Worm (Caenorhabditis elegans) whole organism, mixed stage, embryonic: Measurements from ENCODE around the gene col-172.

Experiments
- bed-3 ChIP-seq: fragments of 200-800 bp; sonication (Bioruptor generic); optimal IDR thresholded peaks from 3 replicates; lab custom pipeline; 2018; ENCODE audit warnings: mild to moderate bottlenecking, missing genetic modification characterization, moderate library complexity, missing compliant biosample characterization
- blmp-1 ChIP-seq: fragments of 150-350 bp; optimal IDR thresholded peaks from 2 replicates; lab custom pipeline; 2014; ENCODE audit warnings: missing biosample characterization, missing genetic modification characterization
- ceh-39 ChIP-seq: fragments of 150-350 bp; optimal IDR thresholded peaks from 2 replicates; lab custom pipeline; 2014; ENCODE audit warnings: missing biosample characterization, missing genetic modification characterization
- ceh-43 ChIP-seq: fragments of 200-800 bp; sonication (Bioruptor generic); optimal IDR thresholded peaks from 2 replicates; lab custom pipeline; 2018; ENCODE audit warnings: mild to moderate bottlenecking, missing genetic modification characterization, moderate library complexity, missing compliant biosample characterization
- ceh-83 ChIP-seq: fragments of 200-800 bp; sonication (Bioruptor generic); optimal IDR thresholded peaks from 2 replicates; lab custom pipeline; 2018; ENCODE audit warnings: mild to moderate bottlenecking, missing genetic modification characterization, missing compliant biosample characterization
- ces-1 ChIP-seq: fragments of 150-350 bp; optimal IDR thresholded peaks from 2 replicates; lab custom pipeline; 2014; ENCODE audit warnings: missing biosample characterization, missing genetic modification reagents, missing genetic modification characterization
- drap-1 ChIP-seq: fragments of 200-800 bp; sonication (Bioruptor generic); optimal IDR thresholded peaks from 3 replicates; lab custom pipeline; 2018; ENCODE audit warnings: mild to moderate bottlenecking, missing genetic modification characterization, missing compliant biosample characterization
- elt-1 ChIP-seq: sonication (generic microtip); optimal IDR thresholded peaks from 2 replicates; lab custom pipeline; 2017; ENCODE audit warnings: missing genetic modification characterization, mild to moderate bottlenecking, missing compliant biosample characterization, antibody characterized with exemption, moderate library complexity, borderline replicate concordance; ENCODE audit not compliant: insufficient read depth
- elt-3 ChIP-seq: fragments of 150-350 bp; optimal IDR thresholded peaks from 2 replicates; lab custom pipeline; 2014; ENCODE audit warnings: missing biosample characterization, missing genetic modification characterization
- flh-1 ChIP-seq: fragments of 200-800 bp; sonication (Bioruptor generic); optimal IDR thresholded peaks from 2 replicates; lab custom pipeline; 2018; ENCODE audit warnings: mild to moderate bottlenecking, missing genetic modification characterization, moderate library complexity, missing compliant biosample characterization
- ham-2 ChIP-seq: fragments of 200-800 bp; sonication (Bioruptor generic); optimal IDR thresholded peaks from 2 replicates; lab custom pipeline; 2018; ENCODE audit warnings: mild to moderate bottlenecking, missing genetic modification characterization, missing compliant biosample characterization
- hlh-1 ChIP-seq: fragments of 150-350 bp; optimal IDR thresholded peaks from 2 replicates; lab custom pipeline; 2014; ENCODE audit warnings: missing biosample characterization, missing genetic modification reagents, missing genetic modification characterization
- lin-13 ChIP-seq: fragments of 150-350 bp; optimal IDR thresholded peaks from 2 replicates; lab custom pipeline; 2014; ENCODE audit warnings: missing biosample characterization, missing genetic modification characterization
- lin-32 ChIP-seq: fragments of 200-800 bp; sonication (Bioruptor generic); optimal IDR thresholded peaks from 2 replicates; lab custom pipeline; 2018; ENCODE audit warnings: mild to moderate bottlenecking, missing genetic modification characterization, missing compliant biosample characterization
- lsy-2 ChIP-seq: fragments of 150-350 bp; optimal IDR thresholded peaks from 2 replicates; lab custom pipeline; 2014; ENCODE audit warnings: missing biosample characterization, missing genetic modification characterization
- mep-1 ChIP-seq: fragments of 150-350 bp; optimal IDR thresholded peaks from 2 replicates; lab custom pipeline; 2017; ENCODE audit warnings: missing biosample characterization, missing genetic modification reagents, missing genetic modification characterization, inconsistent platforms
- mls-2 ChIP-seq: sonication (generic microtip); optimal IDR thresholded peaks from 2 replicates; lab custom pipeline; 2016; ENCODE audit warnings: mild to moderate bottlenecking, missing genetic modification characterization, moderate library complexity, missing compliant biosample characterization
- nhr-12 ChIP-seq: fragments of 150-350 bp; optimal IDR thresholded peaks from 2 replicates; lab custom pipeline; 2014; ENCODE audit warnings: missing biosample characterization, missing genetic modification characterization
- nhr-2 ChIP-seq: fragments of 150-350 bp; optimal IDR thresholded peaks from 2 replicates; lab custom pipeline; 2014; ENCODE audit warnings: missing biosample characterization, missing genetic modification characterization
- nhr-237 ChIP-seq: fragments of 150-350 bp; optimal IDR thresholded peaks from 2 replicates; lab custom pipeline; 2014; ENCODE audit warnings: missing biosample characterization, missing genetic modification characterization
- nhr-28 ChIP-seq: fragments of 150-350 bp; optimal IDR thresholded peaks from 2 replicates; lab custom pipeline; 2014; ENCODE audit warnings: missing biosample characterization, missing genetic modification characterization
- nhr-76 ChIP-seq: sonication (generic microtip); optimal IDR thresholded peaks from 2 replicates; lab custom pipeline; 2017; ENCODE audit warnings: missing biosample characterization, missing genetic modification characterization
- pha-4 ChIP-seq: fragments of 150-350 bp; optimal IDR thresholded peaks from 2 replicates; lab custom pipeline; 2018; ENCODE audit warnings: missing biosample characterization, missing genetic modification reagents, missing genetic modification characterization
- sem-2 ChIP-seq: fragments of 200-800 bp; sonication (Bioruptor generic); optimal IDR thresholded peaks from 2 replicates; lab custom pipeline; 2018; ENCODE audit warnings: mild to moderate bottlenecking, missing genetic modification characterization, missing compliant biosample characterization
- snpc-4 ChIP-seq: fragments of 150-350 bp; optimal IDR thresholded peaks from 2 replicates; lab custom pipeline; 2014; ENCODE audit warnings: missing biosample characterization, missing genetic modification characterization
- tbx-8 ChIP-seq: fragments of 200-800 bp; sonication (Bioruptor generic); optimal IDR thresholded peaks from 2 replicates; lab custom pipeline; 2018; ENCODE audit warnings: mild to moderate bottlenecking, missing genetic modification characterization, moderate library complexity, missing compliant biosample characterization
- unc-120 ChIP-seq: sonication (generic microtip); optimal IDR thresholded peaks from 2 replicates; lab custom pipeline; 2017; ENCODE audit warnings: missing genetic modification characterization, missing compliant biosample characterization; ENCODE audit not compliant: poor library complexity, severe bottlenecking
- unc-39 ChIP-seq: fragments of 150-350 bp; optimal IDR thresholded peaks from 2 replicates; lab custom pipeline; 2014; ENCODE audit warnings: missing biosample characterization, missing genetic modification characterization
- unc-62 ChIP-seq: fragments of 150-350 bp; optimal IDR thresholded peaks from 2 replicates; lab custom pipeline; 2014; ENCODE audit warnings: missing biosample characterization, missing genetic modification reagents, missing genetic modification characterization
- zip-8 ChIP-seq: fragments of 150-350 bp; optimal IDR thresholded peaks from 2 replicates; lab custom pipeline; 2014; ENCODE audit warnings: missing biosample characterization, missing genetic modification characterization

Gene col-172

DNA sequence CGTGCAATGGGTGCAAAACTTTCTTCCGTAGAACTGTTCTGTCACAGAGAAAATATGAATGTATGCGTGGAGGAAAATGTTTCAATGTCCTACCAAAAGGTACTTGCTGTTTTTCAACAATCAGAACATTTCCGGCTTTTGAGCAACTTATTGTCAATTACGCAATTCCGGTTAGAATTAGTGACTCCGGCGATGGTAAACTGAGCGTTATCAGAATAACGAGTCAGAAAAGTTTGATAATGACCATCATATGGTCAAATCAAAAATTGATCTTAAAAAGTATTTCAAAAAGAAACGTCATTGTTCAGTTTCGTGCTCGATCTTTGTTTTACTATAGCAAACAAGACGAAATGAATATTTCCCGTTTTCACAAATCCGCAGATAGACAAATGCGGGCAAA is 15.8 kb upstream of the col-172 start:
- TF ChIP-seq tbx-8 (GFP tag; lab: Kevin White, UChicago) = no peak
- no peak for TF ChIP-seq ham-2 (GFP tag; lab: Kevin White, UChicago)
- no peak for TF ChIP-seq nhr-2 (tag; lab: Kevin White, UChicago)
- TF ChIP-seq ces-1 = no peak
- no peak for TF ChIP-seq pha-4
- no peak for TF ChIP-seq lin-32
- no peak for TF ChIP-seq lsy-2 (tag; lab: Kevin White, UChicago)
- TF ChIP-seq mls-2 = no peak
- no peak for TF ChIP-seq zip-8
- no peak for TF ChIP-seq sem-2
- no peak for TF ChIP-seq drap-1 (GFP tag; lab: Kevin White, UChicago)
- TF ChIP-seq bed-3 (GFP tag; lab: Kevin White, UChicago) = no peak

DNA sequence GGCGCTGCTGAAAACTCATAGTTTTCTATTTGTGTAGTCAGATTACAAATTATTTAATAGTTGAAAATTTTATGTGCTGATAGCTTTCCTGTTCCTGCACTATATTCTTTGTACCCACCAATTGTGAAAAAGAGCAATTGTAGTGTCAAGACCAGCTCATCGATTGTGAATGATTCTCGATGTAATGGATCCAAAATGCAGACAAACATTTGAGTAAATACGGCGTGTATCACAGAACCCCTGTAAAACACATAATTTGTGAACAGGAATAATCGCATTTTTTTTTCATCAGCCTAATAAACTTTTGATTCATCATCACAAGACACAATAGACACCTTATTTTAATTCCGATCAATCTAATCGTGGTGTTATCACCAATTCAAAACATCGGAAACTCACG is 10.4 kb upstream of the col-172 start:
- TF ChIP-seq lin-13 (tag; lab: Kevin White, UChicago) = no peak
- TF ChIP-seq ham-2 (GFP tag; lab: Kevin White, UChicago) = no peak
- no peak for TF ChIP-seq ceh-39
- TF ChIP-seq blmp-1 (tag; lab: Kevin White, UChicago) = no peak
- no peak for TF ChIP-seq pha-4
- TF ChIP-seq bed-3 (GFP tag; lab: Kevin White, UChicago) = no peak
- TF ChIP-seq unc-62 (GFP tag; lab: Kevin White, UChicago) = no peak
- TF ChIP-seq snpc-4 (tag; lab: Kevin White, UChicago) = no peak
- no peak for TF ChIP-seq nhr-2 (tag; lab: Kevin White, UChicago)
- TF ChIP-seq sem-2 = no peak
- no peak for TF ChIP-seq nhr-237 (tag; lab: Kevin White, UChicago)
- TF ChIP-seq drap-1 (GFP tag; lab: Kevin White, UChicago) = no peak
- no peak for TF ChIP-seq elt-3
- TF ChIP-seq lsy-2 (tag; lab: Kevin White, UChicago) = no peak
- TF ChIP-seq nhr-76 = no peak
- no peak for TF ChIP-seq lin-32
- no peak for TF ChIP-seq unc-39 (tag; lab: Kevin White, UChicago)
- TF ChIP-seq mep-1 (tag; lab: Kevin White, UChicago) = no peak

DNA sequence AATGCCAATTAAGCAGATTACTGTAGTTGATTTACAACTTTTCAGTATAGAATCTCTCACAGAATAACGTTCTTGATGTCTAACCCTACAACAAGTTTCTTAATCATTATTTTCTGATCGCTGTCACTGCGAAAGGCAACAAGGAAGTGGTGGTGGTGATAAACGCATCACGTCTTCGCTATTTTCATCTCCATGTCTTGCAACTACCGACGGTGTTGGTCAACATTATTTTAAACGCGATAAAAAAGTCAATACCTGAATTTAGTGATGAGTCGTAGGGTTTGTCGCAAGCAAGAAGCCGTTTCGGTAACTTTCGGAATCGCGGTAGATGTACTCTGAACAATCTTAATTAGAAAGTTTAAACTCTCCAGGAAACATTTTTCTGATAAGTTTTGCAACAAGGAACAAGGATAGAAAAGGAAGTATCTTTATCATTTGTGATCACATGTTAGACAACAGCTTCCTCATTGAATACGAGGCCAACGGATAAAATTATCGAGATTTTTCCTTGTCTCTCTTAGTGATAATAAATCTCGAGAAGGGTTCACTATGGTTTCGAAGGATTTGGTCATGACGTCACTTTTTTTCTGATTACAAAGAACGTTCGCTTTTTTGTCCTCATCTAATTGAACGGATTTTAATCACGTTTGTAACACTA is 8.7 kb upstream of the col-172 start:
- TF ChIP-seq ham-2 (GFP tag; lab: Kevin White, UChicago) = no peak
- no peak for TF ChIP-seq lin-13 (tag; lab: Kevin White, UChicago)
- no peak for TF ChIP-seq nhr-76
- no peak for TF ChIP-seq nhr-237 (tag; lab: Kevin White, UChicago)

DNA sequence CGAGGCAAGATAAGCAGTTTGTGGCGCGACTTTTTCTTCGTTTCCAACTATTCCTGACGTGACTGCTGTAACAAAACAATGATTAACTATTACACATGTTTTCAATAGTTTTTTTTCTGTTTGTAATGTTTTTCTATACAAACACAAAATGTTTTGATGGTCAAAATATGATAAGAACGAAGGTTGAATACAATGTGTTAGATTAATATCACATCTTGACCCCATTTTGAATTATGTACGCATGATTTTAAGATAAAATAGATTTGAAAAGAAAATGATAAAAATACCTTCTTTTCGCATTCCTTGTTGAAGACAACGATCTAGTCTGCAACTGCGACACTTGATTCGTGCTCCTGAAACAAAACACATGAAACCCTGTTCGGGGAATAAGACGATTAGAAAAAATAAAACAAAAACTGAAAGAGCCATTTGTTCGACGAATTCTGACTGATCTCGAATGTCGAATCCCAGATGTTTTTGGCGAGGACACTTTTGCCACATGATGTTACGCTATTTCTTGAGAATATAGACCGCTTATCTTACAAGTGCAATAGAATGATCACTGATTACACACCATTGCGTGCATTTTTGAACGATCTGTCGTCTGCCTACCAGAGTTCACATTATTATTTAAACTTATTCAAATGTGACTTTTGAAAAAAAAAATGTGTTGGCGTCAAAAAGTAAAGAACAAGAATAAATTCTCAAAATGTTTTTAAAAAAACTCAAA is 7.3 kb upstream of the col-172 start:
- peak; percentile 51 for TF ChIP-seq elt-1 (tag; lab: Kevin White, UChicago)
- no peak for TF ChIP-seq unc-120 (tag; lab: Kevin White, UChicago)
- TF ChIP-seq, all 35 proteins: peak for 1

DNA sequence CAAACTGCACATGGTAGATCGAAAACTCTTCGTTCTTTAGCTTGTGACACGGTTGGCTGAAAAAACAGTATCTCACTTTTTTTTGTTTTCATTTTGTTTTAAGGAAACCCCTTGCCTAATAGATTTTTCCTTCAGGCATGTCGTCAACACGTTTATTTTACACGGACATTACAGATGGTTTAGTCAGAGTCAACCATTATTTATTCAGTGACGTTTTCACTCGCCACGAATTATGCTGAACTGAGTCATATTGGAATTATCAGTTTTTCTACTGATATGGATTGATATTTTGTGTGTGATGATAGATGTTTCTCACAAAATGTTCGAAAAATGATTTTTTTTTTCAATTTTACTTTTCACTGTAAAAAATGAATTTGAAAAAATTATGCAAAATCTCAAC is 5.2 kb upstream of the col-172 start:
- TF ChIP-seq zip-8 (no peak), bed-3 (GFP tag; lab: Kevin White, UChicago) (no peak), ceh-43 (GFP tag; lab: Kevin White, UChicago) (no peak), flh-1 (GFP tag; lab: Kevin White, UChicago) (no peak), nhr-237 (tag; lab: Kevin White, UChicago) (no peak), elt-3 (no peak), hlh-1 (tag; lab: Kevin White, UChicago) (no peak), blmp-1 (tag; lab: Kevin White, UChicago) (no peak), tbx-8 (GFP tag; lab: Kevin White, UChicago) (no peak), nhr-28 (tag; lab: Kevin White, UChicago) (no peak), ham-2 (GFP tag; lab: Kevin White, UChicago) (no peak)

DNA sequence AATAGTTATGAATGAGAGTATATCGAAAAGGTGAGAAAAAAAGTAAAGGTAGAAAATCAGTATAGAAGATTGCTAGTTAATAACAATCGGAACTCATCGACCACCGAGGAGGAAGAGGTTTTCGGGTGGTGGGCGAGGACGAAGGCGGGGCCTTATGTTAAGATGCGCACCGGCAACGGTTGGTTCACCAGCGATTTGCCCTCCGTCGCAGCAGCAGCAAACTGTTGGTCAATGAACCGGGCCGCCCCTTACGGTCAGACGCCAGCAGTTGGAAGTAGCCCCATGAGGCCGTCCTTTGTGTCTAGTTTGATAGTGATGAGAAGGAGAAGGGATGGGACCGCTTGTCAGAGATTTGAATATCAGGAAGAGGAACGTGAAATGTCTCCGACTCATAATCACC is 3.7 kb upstream of the col-172 start, which contains the start of gene nhr-137:
TSS of gene nhr-137 (minus strand) at position 101 of the 400 bp plus-strand sequence.
- no peak for TF ChIP-seq mep-1 (tag; lab: Kevin White, UChicago)
- TF ChIP-seq lsy-2 (tag; lab: Kevin White, UChicago) = no peak
- no peak for TF ChIP-seq tbx-8 (GFP tag; lab: Kevin White, UChicago)
- no peak for TF ChIP-seq lin-32
- TF ChIP-seq bed-3 (GFP tag; lab: Kevin White, UChicago) = no peak
- TF ChIP-seq nhr-76 = no peak
- no peak for TF ChIP-seq ceh-39
- no peak for TF ChIP-seq lin-13 (tag; lab: Kevin White, UChicago)
- TF ChIP-seq unc-39 (tag; lab: Kevin White, UChicago) = no peak
- no peak for TF ChIP-seq ceh-83 (GFP tag; lab: Kevin White, UChicago)
- no peak for TF ChIP-seq elt-1 (tag; lab: Kevin White, UChicago)
- TF ChIP-seq ceh-43 (GFP tag; lab: Kevin White, UChicago) = no peak
- no peak for TF ChIP-seq nhr-12 (tag; lab: Kevin White, UChicago)
- TF ChIP-seq snpc-4 (tag; lab: Kevin White, UChicago) = no peak
